Worm (Caenorhabditis elegans): Measurements from ENCODE around the gene srw-55.
"Not testable (repeated sequence)": the region's sequence is repeated elsewhere in the genome, so short reads cannot be mapped to it uniquely, and the experiment has no call there.

DNA sequence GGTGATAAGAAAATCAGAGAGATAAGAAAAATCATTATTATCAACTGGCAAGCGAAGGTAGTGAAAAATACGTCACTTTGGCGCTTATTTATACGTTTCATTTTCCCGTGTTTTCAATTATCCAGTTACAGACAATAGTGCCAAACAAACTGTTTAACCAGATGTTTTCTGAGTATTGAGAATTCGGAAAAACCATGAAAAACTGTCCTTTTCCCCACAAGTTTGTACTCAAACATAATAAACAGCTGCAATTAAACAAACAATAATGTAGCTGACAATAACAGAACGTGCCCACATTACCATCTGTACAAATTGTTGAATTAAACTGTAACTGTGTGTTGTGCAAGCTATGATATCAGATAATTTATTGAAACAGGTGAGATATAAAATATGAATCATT is 34.6 kb downstream of the srw-55 start, which contains the start of the genes F35E8.1 and F35E8.2:
- not testable (repeated sequence) for TF ChIP-seq pha-4 (tag; optimal IDR thresholded peaks at IDR 0.05); pax-1 (tag; optimal IDR thresholded peaks at IDR 0.05); ceh-14 (tag; optimal IDR thresholded peaks at IDR 0.05); C08G9.2 (tag; optimal IDR thresholded peaks at IDR 0.05); lin-11 (tag; optimal IDR thresholded peaks at IDR 0.05); pqm-1 (tag; optimal IDR thresholded peaks at IDR 0.05); unc-3 (GFP tag; conservative IDR thresholded peaks at IDR 0.05); unc-3 (tag; optimal IDR thresholded peaks at IDR 0.05); hlh-8 (tag; optimal IDR thresholded peaks at IDR 0.05); ceh-34 (tag; optimal IDR thresholded peaks at IDR 0.05); nfya-1 (tag; optimal IDR thresholded peaks at IDR 0.05); sox-4 (tag; optimal IDR thresholded peaks at IDR 0.05); pag-3 (tag; optimal IDR thresholded peaks at IDR 0.05; ENCODE audit: borderline replicate concordance); fkh-10 (GFP tag; optimal IDR thresholded peaks at IDR 0.05); ceh-48 (tag; optimal IDR thresholded peaks at IDR 0.05)
